Fruit fly (Drosophila melanogaster): Measurements from ENCODE around the gene Golgin104.
A peak's percentile ranks its signal among the peaks of the same experiment; 100 is the strongest.

Gene Golgin104

DNA sequence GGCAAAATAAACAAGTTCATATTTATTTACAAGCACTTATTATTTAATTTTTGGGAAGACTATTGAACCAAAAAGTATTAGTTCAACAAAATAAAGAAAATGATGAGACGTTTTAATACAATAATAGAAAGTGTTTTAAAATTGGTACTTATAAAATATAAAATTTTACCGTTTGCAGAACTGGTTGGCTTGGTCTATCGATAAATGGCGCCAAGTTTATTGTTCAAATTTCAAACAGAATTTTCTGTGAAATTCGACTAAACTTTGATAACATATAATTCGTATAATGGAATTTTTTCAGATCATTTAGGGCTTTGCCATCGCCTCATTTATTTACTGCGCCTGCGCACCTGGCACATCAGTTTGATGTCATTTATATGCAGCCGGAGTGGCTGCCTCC lies 39.0 kb upstream of the Golgin104 start:
- TF ChIP-seq CG14711 (tag; optimal IDR thresholded peaks at IDR 0.05) (no peak), kay (GFP tag; ENCODE audit: borderline replicate concordance) (peak; percentile 52)

DNA sequence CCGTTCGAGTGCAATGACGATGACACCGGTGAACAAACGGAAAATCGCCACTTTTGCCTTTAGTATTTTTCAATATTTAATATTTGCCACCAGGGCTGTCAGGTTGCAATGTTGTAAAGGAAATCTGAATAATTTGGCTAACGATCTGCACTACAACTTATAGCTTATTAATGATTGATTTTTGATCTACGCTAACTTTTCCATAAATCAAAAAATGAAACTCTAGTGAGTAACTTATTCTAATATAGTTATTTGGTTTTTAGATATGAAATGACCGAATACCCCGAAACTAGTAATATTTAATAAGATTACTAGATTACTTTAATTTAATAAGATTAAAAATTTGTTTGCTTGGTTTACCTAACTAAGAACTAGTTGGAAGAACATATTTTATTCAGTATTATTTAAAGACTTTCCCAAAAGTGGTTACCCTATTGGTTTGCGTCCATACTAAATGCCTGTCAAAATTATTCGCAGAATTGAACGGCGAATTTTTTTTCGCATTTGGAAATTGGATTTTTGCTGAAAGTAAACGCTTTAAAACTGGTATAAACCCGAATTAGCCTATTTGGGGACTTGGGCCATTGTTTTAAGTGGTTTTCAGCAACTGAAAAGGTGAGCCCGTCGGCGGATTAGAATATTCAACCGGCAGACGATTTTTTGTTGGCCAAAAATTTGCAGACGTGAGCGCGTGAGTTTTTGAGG lies 34.3 kb upstream of the Golgin104 start, which contains the start of the genes Agpat3 and RAF2:
TSS of gene Agpat3 (minus strand) at position 78 of the 705 bp plus-strand sequence.
TSS of gene RAF2 (plus strand) at position 448 of the 705 bp plus-strand sequence.
- peak; percentile 60 for TF ChIP-seq toe (GFP tag; optimal IDR thresholded peaks at IDR 0.05)
- TF ChIP-seq Crg-1 (GFP tag; optimal IDR thresholded peaks at IDR 0.05): no peak
- TF ChIP-seq CG11617 (GFP tag; optimal IDR thresholded peaks at IDR 0.05): peak; percentile 27
- no peak for TF ChIP-seq CG33017 (tag; optimal IDR thresholded peaks at IDR 0.05)
- TF ChIP-seq Hr96 (GFP tag; optimal IDR thresholded peaks at IDR 0.05): peak; percentile 5
- no peak for TF ChIP-seq ovo (GFP tag; optimal IDR thresholded peaks at IDR 0.05)
- TF ChIP-seq bab1 (GFP tag; optimal IDR thresholded peaks at IDR 0.05): no peak
- TF ChIP-seq CG7101 (tag; optimal IDR thresholded peaks at IDR 0.05): peak; percentile 7
- peak; percentile 86 for TF ChIP-seq CG14711 (tag; optimal IDR thresholded peaks at IDR 0.05)

DNA sequence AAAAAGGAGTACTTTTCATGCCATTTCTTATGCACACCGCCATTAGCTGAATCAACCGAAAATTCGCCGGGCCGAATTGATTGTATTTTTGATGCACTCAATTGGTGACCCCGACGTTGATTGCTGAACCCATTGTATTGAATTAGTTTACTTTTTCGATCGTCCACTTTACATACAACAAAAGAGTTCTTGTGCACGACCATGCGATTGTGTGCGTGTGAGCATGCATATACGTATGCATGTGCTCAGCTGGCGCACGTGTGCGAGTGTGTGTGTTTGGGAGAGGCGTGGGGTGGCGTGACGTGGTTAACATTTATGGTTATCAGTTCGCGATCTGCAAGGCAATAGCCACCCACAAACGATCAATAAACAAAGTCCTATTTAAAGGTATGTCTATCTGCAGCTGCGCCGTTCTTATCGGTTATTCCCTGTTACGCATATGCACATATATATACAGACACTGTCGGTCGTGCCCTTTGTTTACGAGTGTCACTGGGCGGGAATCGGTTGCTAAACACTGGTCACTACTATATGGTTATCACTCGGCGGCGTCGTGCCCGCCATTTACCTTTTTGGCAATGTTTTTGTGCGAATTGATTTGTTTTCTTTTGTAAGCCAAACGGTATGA lies 33.6 kb upstream of the Golgin104 start:
- TF ChIP-seq Crg-1 (GFP tag; optimal IDR thresholded peaks at IDR 0.05): no peak
- TF ChIP-seq pad (GFP tag; optimal IDR thresholded peaks at IDR 0.05): peak; percentile 45
- TF ChIP-seq CG33017 (tag; optimal IDR thresholded peaks at IDR 0.05): peak; percentile 27
- TF ChIP-seq CG1620 (GFP tag; optimal IDR thresholded peaks at IDR 0.05): peak; percentile 3
- TF ChIP-seq CG7101 (tag; optimal IDR thresholded peaks at IDR 0.05): peak; percentile 42
- no peak for TF ChIP-seq Clk (GFP tag; optimal IDR thresholded peaks at IDR 0.05)
- TF ChIP-seq CG11617 (GFP tag; optimal IDR thresholded peaks at IDR 0.05): no peak
- TF ChIP-seq Mnt (GFP tag; optimal IDR thresholded peaks at IDR 0.05): peak; percentile 96
- peak; percentile 93 for TF ChIP-seq cic (GFP tag; optimal IDR thresholded peaks at IDR 0.05)
- peak; percentile 86 for TF ChIP-seq bab1 (GFP tag; optimal IDR thresholded peaks at IDR 0.05)
- peak; percentile 54 for TF ChIP-seq CG12768 (GFP tag; optimal IDR thresholded peaks at IDR 0.05)
- peak; percentile 50 for TF ChIP-seq CG7045 (GFP tag; optimal IDR thresholded peaks at IDR 0.05)
- peak; percentile 24 for TF ChIP-seq tj (GFP tag; optimal IDR thresholded peaks at IDR 0.05)
- TF ChIP-seq kay (GFP tag; ENCODE audit: borderline replicate concordance): peak; percentile 89

DNA sequence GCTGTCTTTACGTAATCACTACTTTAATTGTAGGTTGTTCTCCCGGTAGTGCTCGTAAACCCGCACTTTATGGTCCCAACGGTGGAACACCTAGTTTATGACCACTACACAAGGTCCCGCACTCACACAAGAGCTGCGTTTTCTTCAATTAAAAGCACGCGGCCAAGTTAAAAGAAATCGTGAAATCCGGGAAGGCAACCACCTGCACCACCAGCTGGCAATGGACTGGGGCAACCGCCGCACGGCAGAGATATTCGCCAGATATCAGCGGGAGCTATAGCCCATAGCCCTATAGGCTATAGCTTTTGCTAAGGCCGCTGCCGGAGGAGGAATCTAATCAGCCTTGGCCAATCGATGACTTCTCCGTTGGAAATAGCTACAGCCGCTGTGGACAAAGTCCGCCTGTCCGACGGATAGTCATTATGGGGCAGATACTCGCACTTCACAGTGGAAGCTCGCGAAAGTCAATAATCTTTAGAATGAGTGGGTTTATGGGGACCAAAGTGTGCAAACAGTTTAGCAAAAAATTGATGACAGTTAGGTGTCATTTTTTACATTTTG lies 32.5 kb upstream of the Golgin104 start:
- no peak for TF ChIP-seq CG7101 (tag; optimal IDR thresholded peaks at IDR 0.05)
- TF ChIP-seq cic (GFP tag; optimal IDR thresholded peaks at IDR 0.05): peak; percentile 84
- no peak for TF ChIP-seq CG14711 (tag; optimal IDR thresholded peaks at IDR 0.05)
- TF ChIP-seq CG12768 (GFP tag; optimal IDR thresholded peaks at IDR 0.05): peak; percentile 39
- TF ChIP-seq Mnt (GFP tag; optimal IDR thresholded peaks at IDR 0.05): peak; percentile 59
- TF ChIP-seq tj (GFP tag; optimal IDR thresholded peaks at IDR 0.05): no peak
- TF ChIP-seq bab1 (GFP tag; optimal IDR thresholded peaks at IDR 0.05): no peak
- TF ChIP-seq CG5204 (GFP tag; optimal IDR thresholded peaks at IDR 0.05): no peak
- no peak for TF ChIP-seq toe (GFP tag; optimal IDR thresholded peaks at IDR 0.05)
- TF ChIP-seq CG33017 (tag; optimal IDR thresholded peaks at IDR 0.05): no peak
- no peak for TF ChIP-seq CG11617 (GFP tag; optimal IDR thresholded peaks at IDR 0.05)
- TF ChIP-seq Hr96 (GFP tag; optimal IDR thresholded peaks at IDR 0.05): peak; percentile 27
- no peak for TF ChIP-seq pad (GFP tag; optimal IDR thresholded peaks at IDR 0.05)
- TF ChIP-seq kay (GFP tag; ENCODE audit: borderline replicate concordance): peak; percentile 70

DNA sequence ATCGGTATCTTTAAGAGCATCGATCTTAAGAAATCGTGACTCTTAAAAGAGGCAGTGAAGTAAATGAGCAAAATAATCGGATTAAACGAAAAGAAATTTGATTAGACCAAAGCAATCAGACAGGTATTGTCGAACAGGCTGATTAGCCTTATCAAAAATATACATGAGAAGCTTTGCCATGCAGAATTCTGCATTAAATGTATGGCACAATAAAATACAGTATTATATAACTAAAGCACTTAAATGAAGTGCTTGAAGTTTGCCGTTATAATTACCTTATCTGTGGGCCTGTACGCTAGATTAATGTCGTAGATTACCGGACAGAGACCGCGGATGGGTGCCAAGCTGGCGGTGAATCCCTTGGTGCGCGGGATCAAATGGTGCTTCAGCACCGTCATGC lies 31.3 kb upstream of the Golgin104 start:
- TF ChIP-seq ovo (GFP tag; optimal IDR thresholded peaks at IDR 0.05): peak; percentile 44
- no peak for TF ChIP-seq Clk (GFP tag; optimal IDR thresholded peaks at IDR 0.05)
- TF ChIP-seq kay (GFP tag; ENCODE audit: borderline replicate concordance): peak; percentile 50
- TF ChIP-seq cic (GFP tag; optimal IDR thresholded peaks at IDR 0.05): no peak
- no peak for TF ChIP-seq tj (GFP tag; optimal IDR thresholded peaks at IDR 0.05)

DNA sequence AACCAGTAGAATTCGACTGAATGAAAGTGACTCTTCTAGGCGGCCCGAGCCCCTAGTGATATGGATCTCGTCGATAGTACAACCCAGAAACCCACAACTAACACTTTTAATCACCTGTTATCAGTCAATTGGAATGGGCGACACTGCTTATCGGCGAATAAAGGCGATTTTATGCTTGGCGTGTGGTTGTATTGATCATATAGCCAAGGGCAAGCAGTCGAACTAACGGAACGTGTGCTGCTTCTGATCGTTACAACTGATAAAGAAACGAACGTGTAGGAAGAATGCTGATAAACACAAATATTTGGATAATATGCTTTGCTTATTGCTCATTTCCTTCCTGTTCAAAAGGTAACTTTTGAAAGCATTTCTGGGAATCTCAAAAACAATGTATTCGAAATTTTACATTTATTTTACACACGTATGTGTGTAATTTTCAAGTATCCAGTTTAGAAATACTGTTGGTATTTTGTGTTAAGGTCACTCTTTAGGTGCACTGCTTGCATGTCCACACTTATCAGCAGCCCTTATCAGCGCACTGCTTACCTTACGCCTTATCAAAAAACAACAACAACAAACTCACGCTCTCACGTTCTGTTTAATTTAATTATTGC lies 29.5 kb upstream of the Golgin104 start, which contains the start of gene Agpat4:
TSS of gene Agpat4 (minus strand) at position 387 of the 614 bp plus-strand sequence.
- TF ChIP-seq cic (GFP tag; optimal IDR thresholded peaks at IDR 0.05): peak; percentile 91
- TF ChIP-seq ovo (GFP tag; optimal IDR thresholded peaks at IDR 0.05): peak; percentile 77
- no peak for TF ChIP-seq Clk (GFP tag; optimal IDR thresholded peaks at IDR 0.05)
- no peak for TF ChIP-seq Hr96 (GFP tag; optimal IDR thresholded peaks at IDR 0.05)
- TF ChIP-seq CG12768 (GFP tag; optimal IDR thresholded peaks at IDR 0.05): no peak
- no peak for TF ChIP-seq pad (GFP tag; optimal IDR thresholded peaks at IDR 0.05)
- peak; percentile 3 for TF ChIP-seq Mnt (GFP tag; optimal IDR thresholded peaks at IDR 0.05)
- TF ChIP-seq kay (GFP tag; ENCODE audit: borderline replicate concordance): no peak

Data from whole organism, adult.